Worm (Caenorhabditis elegans): ENCODE measurements around the gene F46B3.14.

F46B3.14 gene

DNA sequence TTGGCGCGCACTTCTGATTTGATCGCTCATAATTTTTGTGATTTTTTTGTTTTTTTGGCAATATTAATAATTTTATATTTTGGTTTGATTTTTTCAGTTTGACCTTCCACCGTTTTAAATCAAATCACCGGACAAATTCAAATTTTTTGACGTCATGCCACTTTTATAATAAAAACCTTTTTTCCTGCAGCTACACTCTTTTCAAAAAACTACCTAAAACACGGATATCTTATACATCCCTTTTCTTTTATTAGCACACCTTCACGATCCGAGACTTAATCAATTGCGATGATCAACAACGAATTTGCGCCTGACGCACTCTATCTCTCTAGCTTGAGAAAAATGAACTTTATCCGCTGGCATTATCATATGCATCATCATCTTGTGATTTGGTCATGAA, 21.7 kb downstream of the F46B3.14 start, which contains the start of gene grd-2:
grd-2 (plus strand) TSS at position 301 of the 400 bp plus-strand sequence.
- TF ChIP-seq ceh-40 (GFP tag; IDR thresholded peaks at IDR 0.05) = no peak
- TF ChIP-seq F49E8.2 (tag; optimal IDR thresholded peaks at IDR 0.05; ENCODE audit: insufficient read depth) = no peak
- TF ChIP-seq dox-1 (GFP tag; IDR thresholded peaks at IDR 0.05) = no peak
- TF ChIP-seq Y95B8A.8 (GFP tag; IDR thresholded peaks at IDR 0.05) = no peak
- no peak for TF ChIP-seq chd-7 (tag; optimal IDR thresholded peaks at IDR 0.05)
- TF ChIP-seq ets-4 (GFP tag; optimal IDR thresholded peaks at IDR 0.05) = no peak
- no peak for TF ChIP-seq sptf-2 (GFP tag; optimal IDR thresholded peaks at IDR 0.05)
- no peak for TF ChIP-seq nhr-80 (tag; optimal IDR thresholded peaks at IDR 0.05)
- TF ChIP-seq Y53F4B.3 (GFP tag; IDR thresholded peaks at IDR 0.05) = no peak
- no peak for TF ChIP-seq unc-130 (GFP tag; optimal IDR thresholded peaks at IDR 0.05)
- no peak for TF ChIP-seq Y53G8AR.9 (GFP tag; conservative IDR thresholded peaks at IDR 0.05)
- no peak for TF ChIP-seq ekl-4 (GFP tag; IDR thresholded peaks at IDR 0.05)
- no peak for TF ChIP-seq snpc-1.1 (tag; optimal IDR thresholded peaks at IDR 0.05; ENCODE audit: insufficient read depth)
- no peak for TF ChIP-seq akir-1 (GFP tag; optimal IDR thresholded peaks at IDR 0.05)

DNA sequence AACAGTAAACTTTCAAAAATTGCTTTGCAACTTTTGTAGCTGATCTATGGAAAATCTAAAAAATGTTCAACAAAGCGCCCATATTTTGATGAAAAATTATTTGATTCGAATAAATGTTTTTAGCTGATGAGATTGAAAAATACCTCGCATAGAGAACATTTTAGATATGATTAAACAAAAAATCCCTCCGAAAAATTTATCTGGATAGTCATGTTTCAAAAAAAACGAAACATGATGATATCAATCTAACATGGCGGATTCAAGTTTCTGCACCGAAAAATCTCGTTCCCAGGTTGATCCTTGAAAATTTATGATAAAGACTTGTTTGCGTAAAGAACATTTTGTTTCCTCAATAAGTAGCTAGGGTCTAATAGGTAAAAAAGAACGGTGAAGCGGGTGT, 22.5 kb downstream of the F46B3.14 start, which contains the start of gene ttr-12:
ttr-12 (minus strand) TSS at position 101 of the 400 bp plus-strand sequence.
- TF ChIP-seq lsy-27 (tag; optimal IDR thresholded peaks at IDR 0.05; ENCODE audit: borderline replicate concordance, insufficient read depth) (no peak), repo-1 (tag; optimal IDR thresholded peaks at IDR 0.05) (no peak), ceh-91 (GFP tag; IDR thresholded peaks at IDR 0.05) (no peak), F55B11.4 (tag; optimal IDR thresholded peaks at IDR 0.05; ENCODE audit: borderline replicate concordance, insufficient read depth) (no peak), him-1 (tag; optimal IDR thresholded peaks at IDR 0.05) (no peak), somi-1 (GFP tag; optimal IDR thresholded peaks at IDR 0.05) (no peak), mxl-1 (tag; optimal IDR thresholded peaks at IDR 0.05) (no peak), tbx-9 (tag; optimal IDR thresholded peaks at IDR 0.05; ENCODE audit: borderline replicate concordance) (no peak), sptf-2 (GFP tag; optimal IDR thresholded peaks at IDR 0.05) (no peak), B0035.1 (tag; optimal IDR thresholded peaks at IDR 0.05) (no peak), lin-35 (GFP tag; optimal IDR thresholded peaks at IDR 0.05) (no peak), aptf-2 (GFP tag; conservative IDR thresholded peaks at IDR 0.05) (no peak), nhr-120 (GFP tag; IDR thresholded peaks at IDR 0.05) (no peak)

DNA sequence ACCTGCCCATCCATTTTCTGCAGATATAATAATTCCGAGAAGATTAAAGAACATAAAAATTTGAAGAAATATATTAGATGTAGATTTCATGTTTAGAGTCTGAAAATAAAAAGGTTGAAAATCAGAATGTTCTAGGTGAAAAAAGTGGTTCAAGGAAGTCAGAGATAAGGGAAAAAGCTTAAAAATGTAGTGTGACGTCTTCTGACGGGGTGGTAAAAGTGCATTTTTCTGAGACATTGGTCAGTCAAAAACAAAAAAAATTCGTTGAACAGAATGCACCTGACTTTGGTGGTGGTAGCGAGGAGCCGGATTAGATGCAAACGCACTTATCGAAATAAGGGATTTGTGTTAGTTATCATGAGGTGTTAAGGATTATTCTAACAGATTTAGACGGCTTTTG, 24.5 kb downstream of the F46B3.14 start, which contains the start of gene F46B3.23:
F46B3.23 (minus strand) TSS at position 101 of the 400 bp plus-strand sequence.
- TF ChIP-seq zim-3 (tag; optimal IDR thresholded peaks at IDR 0.05) = no peak

DNA sequence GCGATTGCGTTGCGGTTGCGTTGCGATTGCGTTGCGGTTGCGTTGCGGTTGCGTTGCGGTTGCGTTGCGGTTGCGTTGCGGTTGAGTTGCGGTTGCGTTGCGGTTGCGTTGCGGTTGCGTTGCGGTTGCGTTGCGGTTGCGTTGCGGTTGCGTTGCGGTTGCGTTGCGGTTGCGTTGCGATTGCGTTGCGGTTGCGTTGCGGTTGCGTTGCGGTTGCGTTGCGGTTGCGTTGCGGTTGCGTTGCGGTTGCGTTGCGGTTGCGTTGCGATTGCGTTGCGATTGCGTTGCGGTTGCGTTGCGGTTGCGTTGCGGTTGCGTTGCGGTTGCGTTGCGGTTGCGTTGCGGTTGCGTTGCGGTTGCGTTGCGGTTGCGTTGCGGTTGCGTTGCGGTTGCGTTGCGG, 25.3 kb downstream of the F46B3.14 start:
- peak; percentile 26; the same call in 1 of the 2 replicates for TF ChIP-seq zfh-2 (GFP tag; conservative IDR thresholded peaks at IDR 0.05)

DNA sequence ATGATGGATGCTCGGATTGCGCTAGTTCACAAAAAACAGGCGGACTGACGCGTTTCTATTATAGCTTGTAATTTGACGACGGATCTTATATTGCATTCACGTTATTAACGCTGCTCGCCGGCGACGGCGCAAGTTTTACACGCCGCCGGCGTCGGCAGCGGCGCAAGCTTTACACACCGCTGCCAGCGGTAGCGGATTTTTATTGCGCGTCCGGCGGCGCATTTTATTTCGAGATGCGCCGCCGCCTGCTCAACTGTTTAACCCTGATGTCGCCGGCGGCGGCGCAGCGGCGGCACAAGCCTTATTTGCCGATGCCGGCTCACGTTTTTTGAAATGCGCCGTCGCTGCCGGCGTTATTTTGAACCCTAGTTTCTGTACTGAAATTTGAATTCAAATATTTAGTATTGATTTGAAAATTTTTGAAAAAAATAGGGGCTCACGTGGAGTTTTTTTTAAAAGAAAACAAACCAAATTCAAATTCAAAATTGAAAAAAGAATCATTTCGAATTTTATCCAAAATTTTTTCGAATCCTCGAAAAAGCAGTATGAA, 26.5 kb downstream of the F46B3.14 start, which contains the start of gene ttr-57:
ttr-57 (plus strand) TSS at position 500 of the 550 bp plus-strand sequence.
- TF ChIP-seq rpc-1 (optimal IDR thresholded peaks at IDR 0.05) (no peak), rpc-1 (tag; optimal IDR thresholded peaks at IDR 0.05) (no peak), atf-7 (tag; optimal IDR thresholded peaks at IDR 0.05) (no peak), F10E7.11 (tag; optimal IDR thresholded peaks at IDR 0.05) (no peak), bed-1 (GFP tag; IDR thresholded peaks at IDR 0.05) (no peak), zfh-2 (GFP tag; conservative IDR thresholded peaks at IDR 0.05) (peak; percentile 84), Y56A3A.18 (GFP tag; IDR thresholded peaks at IDR 0.05) (no peak), egrh-3 (GFP tag; IDR thresholded peaks at IDR 0.05) (peak; percentile 57; the same call in 1 of the 2 replicates), egl-18 (GFP tag; IDR thresholded peaks at IDR 0.05) (no peak)
